Worm (Caenorhabditis elegans) whole organism, dauer: ENCODE measurements around the gene Y54G2A.44.
"Not testable (repeated sequence)": the region's sequence is repeated elsewhere in the genome, so short reads cannot be mapped to it uniquely, and the experiment has no call there.

Experiments
- unc-62 ChIP-seq: sonication (generic microtip); optimal IDR thresholded peaks from 2 replicates; lab custom pipeline; 2017; ENCODE audit warnings: missing biosample characterization, missing genetic modification reagents, missing genetic modification characterization

Y54G2A.44 gene

ce11 chrIV:2777841-2778240 is 23.8 kb upstream of the Y54G2A.44 start, which contains the start of gene Y54G2A.72:
Gene Y54G2A.72, plus strand, starts transcription at chrIV:2778141.
- TF ChIP-seq unc-62 (GFP tag; lab: Kevin White, UChicago) = not testable (repeated sequence)

- no peak for TF ChIP-seq unc-62 (GFP tag; lab: Kevin White, UChicago)
Measured at ce11 chrIV:2782793-2783540, 18.7 kb upstream of the Y54G2A.44 start, which contains the start of gene Y54G2A.12. Gene Y54G2A.12, minus strand, starts transcription at chrIV:2782843.

- no peak for TF ChIP-seq unc-62 (GFP tag; lab: Kevin White, UChicago)
Measured at ce11 chrIV:2785057-2785456, 16.6 kb upstream of the Y54G2A.44 start.

- TF ChIP-seq unc-62 (GFP tag; lab: Kevin White, UChicago) = not testable (repeated sequence)
Measured at ce11 chrIV:2788389-2788788, 13.3 kb upstream of the Y54G2A.44 start, which contains the start of gene atln-1. Gene atln-1, plus strand, starts transcription at chrIV:2788689.

- TF ChIP-seq unc-62 (GFP tag; lab: Kevin White, UChicago) = no peak
Measured at ce11 chrIV:2793956-2794355, 7.7 kb upstream of the Y54G2A.44 start.

- TF ChIP-seq unc-62 (GFP tag; lab: Kevin White, UChicago) = no peak
Measured at ce11 chrIV:2798339-2798738, 3.3 kb upstream of the Y54G2A.44 start, which contains the start of gene Y54G2A.52. Gene Y54G2A.52, minus strand, starts transcription at chrIV:2798686.

ce11 chrIV:2799389-2799788 is 2.3 kb upstream of the Y54G2A.44 start, which contains the start of gene Y54G2A.10:
Gene Y54G2A.10, plus strand, starts transcription at chrIV:2799689.
- no peak for TF ChIP-seq unc-62 (GFP tag; lab: Kevin White, UChicago)

ce11 chrIV:2799890-2800289 is 1.8 kb upstream of the Y54G2A.44 start:
- TF ChIP-seq unc-62 (GFP tag; lab: Kevin White, UChicago) = no peak

ce11 chrIV:2801004-2801403 is 654 bp upstream of the Y54G2A.44 start:
- no peak for TF ChIP-seq unc-62 (GFP tag; lab: Kevin White, UChicago)

ce11 chrIV:2802193-2802592 is 535 bp downstream of the Y54G2A.44 start:
- no peak for TF ChIP-seq unc-62 (GFP tag; lab: Kevin White, UChicago)

ce11 chrIV:2803652-2804051 is 2.0 kb downstream of the Y54G2A.44 start, which contains the start of gene Y54G2A.32:
Gene Y54G2A.32, plus strand, starts transcription at chrIV:2803952.
- TF ChIP-seq unc-62 (GFP tag; lab: Kevin White, UChicago) = no peak

- no peak for TF ChIP-seq unc-62 (GFP tag; lab: Kevin White, UChicago)
Measured at ce11 chrIV:2805525-2805924, 3.9 kb downstream of the Y54G2A.44 start, which contains the start of gene Y54G2A.45. Gene Y54G2A.45, plus strand, starts transcription at chrIV:2805857.

- no peak for TF ChIP-seq unc-62 (GFP tag; lab: Kevin White, UChicago)
Measured at ce11 chrIV:2808154-2808553, 6.5 kb downstream of the Y54G2A.44 start.

ce11 chrIV:2809208-2809607 is 7.5 kb downstream of the Y54G2A.44 start, which contains the start of gene Y54G2A.76:
Gene Y54G2A.76, plus strand, starts transcription at chrIV:2809410.
- TF ChIP-seq unc-62 (GFP tag; lab: Kevin White, UChicago) = no peak

ce11 chrIV:2817038-2817437 is 15.4 kb downstream of the Y54G2A.44 start:
- TF ChIP-seq unc-62 (GFP tag; lab: Kevin White, UChicago) = no peak

- TF ChIP-seq unc-62 (GFP tag; lab: Kevin White, UChicago) = no peak
Measured at ce11 chrIV:2819633-2820032, 18.0 kb downstream of the Y54G2A.44 start, which contains the start of gene Y54G2A.13. Gene Y54G2A.13, minus strand, starts transcription at chrIV:2819733.
